Fruit fly (Drosophila melanogaster) whole organism, embryonic: Measurements from ENCODE around the gene mAcon1.
A peak's percentile ranks its signal among the peaks of the same experiment; 100 is the strongest.

Experiments used
- Ada2b ChIP-seq: fragments of 200-800 bp; sonication (Bioruptor generic); IDR thresholded peaks from 2 replicates; pipeline ENCODE4 v1.3.6; 2022; ENCODE audit warnings: missing biosample characterization, missing genetic modification characterization
- CG10274 ChIP-seq: fragments of 200-800 bp; sonication (Bioruptor generic); optimal IDR thresholded peaks from 3 replicates; lab custom pipeline; 2017; ENCODE audit warnings: missing biosample characterization, mild to moderate bottlenecking, missing genetic modification characterization
- CG11456 ChIP-seq: fragments of 200-800 bp; sonication (Bioruptor generic); IDR thresholded peaks from 3 replicates; pipeline ENCODE4 v1.3.6; 2022; ENCODE audit warnings: missing biosample characterization, missing genetic modification characterization
- CG11723 ChIP-seq: fragments of 200-800 bp; sonication (Bioruptor generic); optimal IDR thresholded peaks from 2 replicates; lab custom pipeline; 2017; ENCODE audit warnings: missing biosample characterization, mild to moderate bottlenecking, missing genetic modification characterization
- CG1233 ChIP-seq: fragments of 200-800 bp; sonication (Bioruptor generic); optimal IDR thresholded peaks from 4 replicates; lab custom pipeline; 2018; ENCODE audit warnings: missing biosample characterization, mild to moderate bottlenecking, missing genetic modification characterization
- CG12659 ChIP-seq: fragments of 200-800 bp; sonication (Bioruptor generic); optimal IDR thresholded peaks from 3 replicates; lab custom pipeline; 2017; ENCODE audit warnings: mild to moderate bottlenecking, missing biosample characterization, missing genetic modification reagents, missing genetic modification characterization
- CG13424 ChIP-seq: fragments of 200-800 bp; sonication (Bioruptor generic); optimal IDR thresholded peaks from 2 replicates; lab custom pipeline; 2019; ENCODE audit warnings: missing biosample characterization, mild to moderate bottlenecking, missing genetic modification characterization, moderate library complexity
- CG14050 ChIP-seq: fragments of 200-800 bp; sonication (Bioruptor generic); IDR thresholded peaks from 3 replicates; pipeline ENCODE4 v1.3.6; 2022; ENCODE audit warnings: missing biosample characterization, missing genetic modification characterization
- CG14860 ChIP-seq: fragments of 200-800 bp; sonication (Bioruptor generic); IDR thresholded peaks from 3 replicates; pipeline ENCODE4 v1.3.6; 2022; ENCODE audit warnings: missing biosample characterization, missing genetic modification characterization; ENCODE audit not compliant: partially characterized antibody
- CG15696 ChIP-seq: fragments of 200-800 bp; sonication (Bioruptor generic); optimal IDR thresholded peaks from 2 replicates; lab custom pipeline; 2019; ENCODE audit warnings: missing biosample characterization, mild to moderate bottlenecking, missing genetic modification characterization, moderate library complexity
- CG17912 ChIP-seq: fragments of 200-800 bp; sonication (Bioruptor generic); optimal IDR thresholded peaks from 2 replicates; lab custom pipeline; 2018; ENCODE audit warnings: missing biosample characterization, mild to moderate bottlenecking, missing genetic modification characterization
- CG18764 ChIP-seq: fragments of 200-800 bp; sonication (Bioruptor generic); optimal IDR thresholded peaks from 3 replicates; lab custom pipeline; 2016; ENCODE audit warnings: missing biosample characterization, missing genetic modification characterization
- CG2199 ChIP-seq: fragments of 200-800 bp; sonication (Bioruptor generic); IDR thresholded peaks from 3 replicates; pipeline ENCODE4 v1.3.6; 2022; ENCODE audit warnings: missing biosample characterization, missing genetic modification characterization
- CG31224 ChIP-seq: fragments of 200-800 bp; sonication (Bioruptor generic); IDR thresholded peaks from 2 replicates; pipeline ENCODE4 v1.3.6; 2022; ENCODE audit warnings: missing biosample characterization, missing genetic modification characterization
- CG31441 ChIP-seq: fragments of 200-800 bp; sonication (Bioruptor generic); IDR thresholded peaks from 2 replicates; pipeline ENCODE4 v1.3.6; 2022; ENCODE audit warnings: missing biosample characterization, missing genetic modification characterization
- CG6272 ChIP-seq: fragments of 200-800 bp; sonication (Bioruptor generic); IDR thresholded peaks from 2 replicates; pipeline ENCODE4 v1.3.6; 2022; ENCODE audit warnings: missing biosample characterization, missing genetic modification characterization
- CG6765 ChIP-seq: fragments of 200-800 bp; sonication (Bioruptor generic); optimal IDR thresholded peaks from 3 replicates; lab custom pipeline; 2017; ENCODE audit warnings: missing biosample characterization, mild to moderate bottlenecking, missing genetic modification characterization
- CG7745 ChIP-seq: fragments of 200-800 bp; sonication (Bioruptor generic); optimal IDR thresholded peaks from 2 replicates; lab custom pipeline; 2018; ENCODE audit warnings: missing biosample characterization, mild to moderate bottlenecking, missing genetic modification characterization, moderate library complexity
- CG7987 ChIP-seq: fragments of 200-800 bp; sonication (Bioruptor generic); optimal IDR thresholded peaks from 2 replicates; lab custom pipeline; 2018; ENCODE audit warnings: missing biosample characterization, mild to moderate bottlenecking, missing genetic modification characterization, moderate library complexity
- CG8924 ChIP-seq: fragments of 200-800 bp; optimal IDR thresholded peaks from 3 replicates; lab custom pipeline; 2019; ENCODE audit warnings: missing biosample characterization, mild to moderate bottlenecking, missing genetic modification characterization, moderate library complexity
- CG9797 ChIP-seq: fragments of 200-800 bp; sonication (Bioruptor generic); optimal IDR thresholded peaks from 3 replicates; lab custom pipeline; 2018; ENCODE audit warnings: missing biosample characterization, mild to moderate bottlenecking, missing genetic modification characterization
- D19B ChIP-seq: fragments of 200-800 bp; sonication (Bioruptor generic); optimal IDR thresholded peaks from 2 replicates; lab custom pipeline; 2017; ENCODE audit warnings: missing biosample characterization, mild to moderate bottlenecking, missing genetic modification characterization
- Dp ChIP-seq: fragments of 200-800 bp; sonication (Bioruptor generic); optimal IDR thresholded peaks from 2 replicates; lab custom pipeline; 2018; ENCODE audit warnings: missing biosample characterization, mild to moderate bottlenecking, missing genetic modification characterization, moderate library complexity
- HLH3B ChIP-seq: fragments of 200-800 bp; sonication (Bioruptor generic); IDR thresholded peaks from 2 replicates; pipeline ENCODE4 v1.3.6; 2022; ENCODE audit warnings: missing biosample characterization, missing genetic modification characterization
- Med ChIP-seq: fragments of 200-800 bp; sonication (Bioruptor generic); peaks from one replicate; lab custom pipeline; 2016; ENCODE audit warnings: missing biosample characterization, missing genetic modification characterization, mild to moderate bottlenecking, inconsistent platforms, moderate library complexity
- NC2β ChIP-seq: fragments of 200-800 bp; sonication (Bioruptor generic); optimal IDR thresholded peaks from 2 replicates; lab custom pipeline; 2016; ENCODE audit warnings: missing biosample characterization, missing genetic modification characterization
- Opbp ChIP-seq: fragments of 200-800 bp; sonication (Bioruptor generic); IDR thresholded peaks from 3 replicates; pipeline ENCODE4 v1.3.6; 2022; ENCODE audit warnings: missing biosample characterization, missing genetic modification characterization; ENCODE audit not compliant: partially characterized antibody
- Rx ChIP-seq: fragments of 200-800 bp; sonication (Bioruptor generic); IDR thresholded peaks from 2 replicates; pipeline ENCODE4 v1.3.6; 2022; ENCODE audit warnings: missing biosample characterization, missing genetic modification characterization
- Sox100B ChIP-seq: fragments of 200-800 bp; sonication (Bioruptor generic); optimal IDR thresholded peaks from 3 replicates; lab custom pipeline; 2018; ENCODE audit warnings: missing biosample characterization, mild to moderate bottlenecking, missing genetic modification characterization
- Xrp1 ChIP-seq: fragments of 200-800 bp; sonication (Bioruptor generic); IDR thresholded peaks from 2 replicates; pipeline ENCODE4 v1.3.6; 2022; ENCODE audit warnings: missing biosample characterization, missing genetic modification characterization
- ara ChIP-seq: fragments of 200-800 bp; sonication (Bioruptor generic); IDR thresholded peaks from 2 replicates; pipeline ENCODE4 v1.3.6; 2022; ENCODE audit warnings: missing biosample characterization, missing genetic modification characterization
- cas ChIP-seq: fragments of 200-800 bp; sonication (Bioruptor generic); IDR thresholded peaks from 2 replicates; pipeline ENCODE4 v1.3.6; 2022; ENCODE audit warnings: missing biosample characterization, missing genetic modification characterization
- caup ChIP-seq: fragments of 200-800 bp; sonication (Bioruptor generic); optimal IDR thresholded peaks from 3 replicates; lab custom pipeline; 2017; ENCODE audit warnings: missing biosample characterization, mild to moderate bottlenecking, missing genetic modification characterization, moderate library complexity; ENCODE audit not compliant: severe bottlenecking
- crc ChIP-seq: fragments of 200-800 bp; sonication (Bioruptor generic); optimal IDR thresholded peaks from 2 replicates; lab custom pipeline; 2016; ENCODE audit warnings: missing biosample characterization, missing genetic modification characterization
- crp ChIP-seq, 2 experiments: fragments of 200-800 bp; sonication (Bioruptor generic); optimal IDR thresholded peaks; 2 replicates in 1 of 2; 3 replicates in 1 of 2; lab custom pipeline; 2017; ENCODE audit warnings: missing biosample characterization in 2 of 2, missing genetic modification characterization in 2 of 2, mild to moderate bottlenecking in 1 of 2, moderate library complexity in 1 of 2
- emc ChIP-seq: fragments of 200-800 bp; sonication (Bioruptor generic); optimal IDR thresholded peaks from 2 replicates; lab custom pipeline; 2016; ENCODE audit warnings: missing biosample characterization, missing genetic modification characterization
- fd64A ChIP-seq: fragments of 200-800 bp; sonication (Bioruptor generic); optimal IDR thresholded peaks from 3 replicates; lab custom pipeline; 2018; ENCODE audit warnings: missing biosample characterization, mild to moderate bottlenecking, missing genetic modification characterization
- fd96Cb ChIP-seq: fragments of 200-800 bp; sonication (Bioruptor generic); optimal IDR thresholded peaks from 2 replicates; lab custom pipeline; 2018; ENCODE audit warnings: missing biosample characterization, mild to moderate bottlenecking, missing genetic modification characterization, moderate library complexity
- gfzf ChIP-seq: fragments of 200-800 bp; sonication (Bioruptor generic); optimal IDR thresholded peaks from 2 replicates; lab custom pipeline; 2016; ENCODE audit warnings: missing biosample characterization, mild to moderate bottlenecking, missing genetic modification characterization, moderate library complexity
- grau ChIP-seq: fragments of 200-800 bp; optimal IDR thresholded peaks from 3 replicates; lab custom pipeline; 2019; ENCODE audit warnings: missing biosample characterization, mild to moderate bottlenecking, missing genetic modification characterization, moderate library complexity
- ind ChIP-seq: fragments of 200-800 bp; sonication (Bioruptor generic); optimal IDR thresholded peaks from 3 replicates; lab custom pipeline; 2016; ENCODE audit warnings: missing biosample characterization, missing genetic modification characterization
- jumu ChIP-seq: fragments of 200-800 bp; sonication (Bioruptor generic); optimal IDR thresholded peaks from 3 replicates; lab custom pipeline; 2016; ENCODE audit warnings: missing biosample characterization, missing genetic modification characterization
- lilli ChIP-seq: fragments of 200-800 bp; sonication (Bioruptor generic); optimal IDR thresholded peaks from 3 replicates; lab custom pipeline; 2016; ENCODE audit warnings: missing biosample characterization, missing genetic modification characterization
- luna ChIP-seq: fragments of 200-800 bp; sonication (Bioruptor generic); optimal IDR thresholded peaks from 2 replicates; lab custom pipeline; 2016; ENCODE audit warnings: missing biosample characterization, missing genetic modification characterization
- seq ChIP-seq: fragments of 200-800 bp; sonication (Bioruptor generic); IDR thresholded peaks from 2 replicates; pipeline ENCODE4 v1.3.6; 2022; ENCODE audit warnings: missing biosample characterization, missing genetic modification characterization
- ssp ChIP-seq: fragments of 200-800 bp; sonication (Bioruptor generic); IDR thresholded peaks from 2 replicates; pipeline ENCODE4 v1.3.6; 2022; ENCODE audit warnings: missing biosample characterization, missing genetic modification characterization
- stwl ChIP-seq: fragments of 200-800 bp; sonication (Bioruptor generic); optimal IDR thresholded peaks from 3 replicates; lab custom pipeline; 2018; ENCODE audit warnings: missing biosample characterization, mild to moderate bottlenecking, missing genetic modification characterization, moderate library complexity
- sug ChIP-seq: fragments of 200-800 bp; optimal IDR thresholded peaks from 2 replicates; lab custom pipeline; 2019; ENCODE audit warnings: missing biosample characterization, mild to moderate bottlenecking, missing genetic modification characterization, moderate library complexity
- tna ChIP-seq: fragments of 200-800 bp; sonication (Bioruptor generic); IDR thresholded peaks from 2 replicates; pipeline ENCODE4 v1.3.6; 2022; ENCODE audit warnings: missing biosample characterization, missing genetic modification characterization; ENCODE audit not compliant: partially characterized antibody
- trh ChIP-seq: fragments of 200-800 bp; sonication (Bioruptor generic); optimal IDR thresholded peaks from 2 replicates; lab custom pipeline; 2016; ENCODE audit warnings: missing biosample characterization, missing genetic modification characterization
- tx ChIP-seq: fragments of 200-800 bp; sonication (Bioruptor generic); optimal IDR thresholded peaks from 2 replicates; lab custom pipeline; 2016; ENCODE audit warnings: missing biosample characterization, missing genetic modification characterization

The mAcon1 gene

DNA sequence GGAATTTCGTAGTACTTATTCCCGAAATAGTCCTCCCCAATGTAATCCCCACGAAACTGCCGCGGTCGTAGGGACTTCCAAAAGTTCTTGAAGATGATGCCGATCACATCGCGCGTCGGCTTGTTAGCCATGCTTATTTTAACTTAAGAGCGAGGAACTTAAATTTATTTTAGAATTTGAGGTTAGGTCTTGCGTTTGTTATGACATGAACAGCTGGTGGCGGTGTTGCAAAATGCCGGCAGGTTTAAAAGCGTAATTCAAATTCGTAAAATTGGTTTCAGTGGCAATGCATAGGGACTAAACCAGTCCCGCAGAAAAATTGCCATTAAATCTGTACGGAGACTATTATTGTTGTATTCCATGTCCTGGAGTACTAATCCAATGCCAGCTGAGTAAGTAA lies 1.9 kb upstream of the mAcon1 start (continued):
- peak; percentile 21 for TF ChIP-seq CG12659 (GFP tag; lab: Kevin White, UChicago)
- no peak for TF ChIP-seq CG13424 (tag; lab: Kevin White, UChicago)
- TF ChIP-seq grau, result peak; percentile 3
- TF ChIP-seq Ada2b (GFP tag; lab: Robert Waterston, UW), result 0 out of 2 replicates have a peak, but pooled peaks have one; percentile 7
- TF ChIP-seq Rx (GFP tag; lab: Robert Waterston, UW), result no peak
- no peak for TF ChIP-seq jumu (GFP tag; lab: Kevin White, UChicago)
- TF ChIP-seq luna (GFP tag; lab: Kevin White, UChicago), result no peak
- peak; percentile 40; the same call in 1 of the 3 replicates for TF ChIP-seq Opbp
- no peak for TF ChIP-seq stwl (tag; lab: Kevin White, UChicago)
- TF ChIP-seq cas, result no peak
- TF ChIP-seq CG15696 (tag; lab: Kevin White, UChicago), result no peak
- TF ChIP-seq trh (GFP tag; lab: Kevin White, UChicago), result no peak
- TF ChIP-seq CG6272 (GFP tag; lab: Robert Waterston, UW), result no peak
- TF ChIP-seq CG8924 (tag; lab: Kevin White, UChicago), result no peak
- TF ChIP-seq Sox100B (GFP tag; lab: Kevin White, UChicago), result no peak
- peak; percentile 29; the same call in 1 of the 2 replicates for TF ChIP-seq Xrp1 (GFP tag; lab: Robert Waterston, UW)
- TF ChIP-seq CG11723 (GFP tag; lab: Kevin White, UChicago), result no peak
- no peak for TF ChIP-seq CG10274 (GFP tag; lab: Kevin White, UChicago)
- peak; percentile 13 for TF ChIP-seq lilli (GFP tag; lab: Kevin White, UChicago)
- TF ChIP-seq CG14860 (GFP tag; lab: Robert Waterston, UW), result no peak
- TF ChIP-seq tx (GFP tag; lab: Kevin White, UChicago), result no peak
- TF ChIP-seq CG2199, result no peak
- TF ChIP-seq sug (tag; lab: Kevin White, UChicago), result peak; percentile 42
- TF ChIP-seq crp (GFP tag; optimal IDR thresholded peaks at IDR 0.05; lab: Kevin White, UChicago), result peak; percentile 25 to 88
- TF ChIP-seq caup (GFP tag; lab: Kevin White, UChicago), result no peak
- TF ChIP-seq CG14050, result no peak
- no peak for TF ChIP-seq seq (GFP tag; lab: Robert Waterston, UW)
- TF ChIP-seq emc, result no peak
- no peak for TF ChIP-seq CG18764 (GFP tag; lab: Kevin White, UChicago)
- TF ChIP-seq CG7745 (tag; lab: Kevin White, UChicago), result no peak
- TF ChIP-seq ssp (GFP tag; lab: Robert Waterston, UW), result no peak
- TF ChIP-seq CG9797, result no peak
- no peak for TF ChIP-seq fd64A (GFP tag; lab: Kevin White, UChicago)
- no peak for TF ChIP-seq HLH3B
- TF ChIP-seq Dp (GFP tag; lab: Kevin White, UChicago), result peak; percentile 86
- TF ChIP-seq crc, result no peak
- no peak for TF ChIP-seq ind (GFP tag; lab: Kevin White, UChicago)
- TF ChIP-seq tna (GFP tag; lab: Robert Waterston, UW), result no peak
- TF ChIP-seq CG6765, result no peak
- TF ChIP-seq D19B (GFP tag; lab: Kevin White, UChicago), result no peak
- no peak for TF ChIP-seq CG17912 (GFP tag; lab: Kevin White, UChicago)
- peak; percentile 18 for TF ChIP-seq gfzf (GFP tag; lab: Kevin White, UChicago)
- TF ChIP-seq ara, result no peak
- TF ChIP-seq CG7987, result no peak
- TF ChIP-seq CG1233 (GFP tag; lab: Kevin White, UChicago), result no peak
- no peak for TF ChIP-seq NC2β (GFP tag; lab: Kevin White, UChicago)
- TF ChIP-seq CG11456 (GFP tag; lab: Robert Waterston, UW), result no peak
- TF ChIP-seq CG31441, result no peak
- no peak for TF ChIP-seq CG31224
- no peak for TF ChIP-seq fd96Cb (tag; lab: Kevin White, UChicago)
- peak; percentile 84 for TF ChIP-seq Med (GFP tag; lab: Kevin White, UChicago)
